Worm (Caenorhabditis elegans) whole organism, early embryonic: Measurements from ENCODE around the gene nspd-9.
"Not testable (repeated sequence)": the region's sequence is repeated elsewhere in the genome, so short reads cannot be mapped to it uniquely, and the experiment has no call there.

Experiments used
- B0310.2 ChIP-seq: sonication (generic microtip); optimal IDR thresholded peaks from 2 replicates; lab custom pipeline; 2016; ENCODE audit warnings: mild to moderate bottlenecking, missing genetic modification characterization, missing compliant biosample characterization
- F13C5.2 ChIP-seq: sonication (generic microtip); optimal IDR thresholded peaks from 2 replicates; lab custom pipeline; 2017; ENCODE audit warnings: mild to moderate bottlenecking, missing genetic modification characterization, inconsistent platforms, missing compliant biosample characterization
- aly-1 ChIP-seq: sonication (generic microtip); optimal IDR thresholded peaks from 2 replicates; lab custom pipeline; 2016; ENCODE audit warnings: missing genetic modification characterization, missing compliant biosample characterization
- ama-1 ChIP-seq: fragments of 150-350 bp; optimal IDR thresholded peaks from 2 replicates; lab custom pipeline; 2014
- ceh-13 ChIP-seq: fragments of 200-800 bp; sonication (Bioruptor generic); optimal IDR thresholded peaks from 2 replicates; lab custom pipeline; 2018; ENCODE audit warnings: mild to moderate bottlenecking, missing genetic modification characterization, missing compliant biosample characterization
- ceh-36 ChIP-seq: sonication (generic microtip); optimal IDR thresholded peaks from 2 replicates; lab custom pipeline; 2016; ENCODE audit warnings: missing genetic modification characterization, inconsistent platforms, missing compliant biosample characterization
- ets-7 ChIP-seq: sonication (generic microtip); optimal IDR thresholded peaks from 2 replicates; lab custom pipeline; 2016; ENCODE audit warnings: missing genotype, missing genetic modification characterization, missing compliant biosample characterization
- flt-1 ChIP-seq: fragments of 200-800 bp; sonication (Bioruptor generic); IDR thresholded peaks from 2 replicates; pipeline ENCODE4 v1.3.6; 2022; ENCODE audit warnings: missing genetic modification characterization, missing compliant biosample characterization
- hmbx-1 ChIP-seq: sonication (generic microtip); optimal IDR thresholded peaks from 2 replicates; lab custom pipeline; 2016; ENCODE audit warnings: mild to moderate bottlenecking, missing genetic modification characterization, missing compliant biosample characterization
- hmg-4 ChIP-seq: fragments of 200-800 bp; sonication (Bioruptor generic); optimal IDR thresholded peaks from 2 replicates; lab custom pipeline; 2018; ENCODE audit warnings: mild to moderate bottlenecking, missing genetic modification characterization, missing compliant biosample characterization
- hnd-1 ChIP-seq: sonication (generic microtip); optimal IDR thresholded peaks from 2 replicates; lab custom pipeline; 2016; ENCODE audit warnings: missing genetic modification characterization, missing compliant biosample characterization
- pes-1 ChIP-seq: fragments of 200-800 bp; sonication (Bioruptor generic); IDR thresholded peaks from 2 replicates; pipeline ENCODE4 v1.3.6; 2022; ENCODE audit warnings: missing genetic modification reagents, missing genetic modification characterization, missing compliant biosample characterization
- scrt-1 ChIP-seq: fragments of 200-800 bp; sonication (Bioruptor generic); IDR thresholded peaks from 2 replicates; pipeline ENCODE4 v1.3.6; 2022; ENCODE audit warnings: missing genetic modification characterization, missing compliant biosample characterization
- sea-1 ChIP-seq: fragments of 200-800 bp; sonication (Bioruptor generic); conservative IDR thresholded peaks from 2 replicates; pipeline ENCODE4 v1.3.6; 2022; ENCODE audit warnings: missing genetic modification characterization, missing compliant biosample characterization
- tbx-11 ChIP-seq: fragments of 200-800 bp; sonication (Bioruptor generic); IDR thresholded peaks from 2 replicates; pipeline ENCODE4 v1.3.6; 2022; ENCODE audit warnings: missing genetic modification characterization, missing compliant biosample characterization
- tbx-37 ChIP-seq: fragments of 200-800 bp; sonication (Bioruptor generic); conservative IDR thresholded peaks from 2 replicates; pipeline ENCODE4 v1.3.6; 2022; ENCODE audit warnings: missing genetic modification reagents, missing genetic modification characterization, missing compliant biosample characterization
- tra-4 ChIP-seq: sonication (generic microtip); optimal IDR thresholded peaks from 2 replicates; lab custom pipeline; 2017; ENCODE audit warnings: missing genetic modification characterization, missing compliant biosample characterization

The nspd-9 gene

ce11 chrIII:4802707-4803106 lies 27.4 kb downstream of the nspd-9 start, which contains the start of gene metl-5:
metl-5 (plus strand) TSS chrIII:4803007.
- TF ChIP-seq F13C5.2 (tag; lab: Kevin White, UChicago) (no peak), ceh-13 (GFP tag; lab: Kevin White, UChicago) (no peak), sea-1 (GFP tag; lab: Robert Waterston, UW) (no peak), ets-7 (no peak), ama-1 (no peak), hmbx-1 (tag; lab: Kevin White, UChicago) (no peak)

DNA sequence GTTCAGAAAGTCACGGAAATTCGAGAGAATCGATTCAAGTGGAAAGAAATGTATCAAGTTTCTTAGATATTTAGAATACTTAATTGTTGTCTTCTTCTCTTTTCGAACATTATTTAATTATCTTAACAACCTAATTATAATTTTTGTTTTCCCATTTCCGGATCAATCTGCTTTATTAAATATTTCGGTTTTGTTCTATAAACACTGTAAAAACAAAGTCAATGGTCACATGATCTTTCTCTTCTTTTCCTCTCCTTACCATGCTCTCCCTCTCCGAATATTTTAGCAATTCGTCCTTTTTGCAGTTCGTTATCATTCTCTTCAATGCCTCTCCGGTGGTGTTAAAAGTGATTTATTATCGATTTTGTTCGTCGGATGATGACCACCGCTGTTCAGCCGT lies 33.6 kb downstream of the nspd-9 start, which contains the start of gene tag-325:
TSS of gene tag-325 (plus strand) at position 301 of the 400 bp plus-strand sequence.
- TF ChIP-seq hnd-1 (tag; lab: Kevin White, UChicago) (no peak), hmbx-1 (tag; lab: Kevin White, UChicago) (no peak), tra-4 (tag; lab: Kevin White, UChicago) (no peak)

- TF ChIP-seq hmbx-1 (tag; lab: Kevin White, UChicago) (no peak), tbx-37 (no peak), ama-1 (no peak), tbx-11 (GFP tag; lab: Robert Waterston, UW) (no peak), ets-7 (no peak), hmg-4 (GFP tag; lab: Kevin White, UChicago) (peak; percentile 29)
Measured at ce11 chrIII:4796039-4796438, 34.1 kb downstream of the nspd-9 start.

DNA sequence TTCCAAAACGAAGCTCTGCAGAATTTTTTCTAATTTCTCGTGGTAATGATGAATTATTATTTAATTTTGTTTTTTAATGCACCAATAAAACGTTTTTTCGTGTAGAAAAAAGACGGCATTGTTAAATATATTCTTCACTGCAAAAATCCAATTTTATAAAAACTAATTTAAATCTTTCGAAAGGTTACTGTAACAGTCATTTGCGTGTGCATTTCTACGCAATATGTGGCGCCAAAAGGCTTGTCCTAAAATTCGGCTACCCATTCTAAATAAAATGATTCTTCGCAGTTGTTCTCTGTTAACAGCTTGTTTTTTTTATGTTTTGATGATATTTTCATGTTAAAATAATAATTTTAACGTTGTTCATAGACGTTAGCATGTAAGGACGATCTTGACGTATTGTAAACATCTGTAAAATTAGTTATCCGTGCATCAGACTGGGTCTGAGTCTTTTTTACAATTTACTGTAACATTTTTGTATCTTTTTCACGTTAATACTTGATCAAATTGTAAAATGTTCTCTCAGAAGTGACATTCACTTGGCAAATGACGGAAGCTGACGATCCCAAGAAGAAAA lies 37.5 kb downstream of the nspd-9 start, which contains the start of gene mip-1:
TSS of gene mip-1 (plus strand) at position 527 of the 577 bp plus-strand sequence.
- no peak for TF ChIP-seq ceh-36 (tag; lab: Kevin White, UChicago)
- no peak for TF ChIP-seq tra-4 (tag; lab: Kevin White, UChicago)
- no peak for TF ChIP-seq B0310.2
- TF ChIP-seq hmg-4 (GFP tag; lab: Kevin White, UChicago) = no peak
- TF ChIP-seq aly-1 (tag; lab: Kevin White, UChicago) = no peak
- TF ChIP-seq pes-1 = no peak
- no peak for TF ChIP-seq ama-1
- no peak for TF ChIP-seq flt-1 (GFP tag; lab: Robert Waterston, UW)
- TF ChIP-seq ceh-13 (GFP tag; lab: Kevin White, UChicago) = no peak
- no peak for TF ChIP-seq ets-7

DNA sequence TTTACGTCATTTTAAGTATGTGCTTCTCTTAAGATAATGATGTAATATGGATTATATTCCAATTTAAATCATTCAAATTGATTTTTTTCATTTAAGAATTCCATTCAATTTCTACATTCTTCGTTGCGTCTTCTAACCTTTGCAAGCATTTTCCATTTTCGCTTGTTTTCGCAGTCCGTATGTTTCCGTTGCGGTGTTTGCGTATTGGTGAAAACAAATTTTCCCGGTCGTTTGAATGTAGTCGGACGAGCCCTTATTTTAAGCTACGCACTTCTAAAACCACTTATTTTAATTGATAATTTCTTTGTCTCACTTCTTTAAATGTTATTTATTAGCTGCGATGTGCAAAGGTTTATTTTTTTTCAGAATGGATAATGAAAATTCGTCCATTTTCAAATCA lies 44.4 kb downstream of the nspd-9 start, which contains the start of gene mel-28:
TSS of gene mel-28 (plus strand) at position 367 of the 400 bp plus-strand sequence.
- TF ChIP-seq ama-1 = no peak
- TF ChIP-seq F13C5.2 (tag; lab: Kevin White, UChicago) = no peak
- TF ChIP-seq tbx-37 = no peak
- no peak for TF ChIP-seq flt-1 (GFP tag; lab: Robert Waterston, UW)
- no peak for TF ChIP-seq tbx-11 (GFP tag; lab: Robert Waterston, UW)
- TF ChIP-seq scrt-1 (GFP tag; lab: Robert Waterston, UW) = no peak
- no peak for TF ChIP-seq hmbx-1 (tag; lab: Kevin White, UChicago)
- TF ChIP-seq aly-1 (tag; lab: Kevin White, UChicago) = no peak
- TF ChIP-seq hmg-4 (GFP tag; lab: Kevin White, UChicago) = no peak
- TF ChIP-seq ets-7 = no peak
- TF ChIP-seq pes-1 = no peak
- TF ChIP-seq B0310.2 = no peak
- no peak for TF ChIP-seq ceh-36 (tag; lab: Kevin White, UChicago)
- no peak for TF ChIP-seq ceh-13 (GFP tag; lab: Kevin White, UChicago)
- TF ChIP-seq sea-1 (GFP tag; lab: Robert Waterston, UW) = no peak
- TF ChIP-seq tra-4 (tag; lab: Kevin White, UChicago) = no peak
- TF ChIP-seq hnd-1 (tag; lab: Kevin White, UChicago) = no peak

DNA sequence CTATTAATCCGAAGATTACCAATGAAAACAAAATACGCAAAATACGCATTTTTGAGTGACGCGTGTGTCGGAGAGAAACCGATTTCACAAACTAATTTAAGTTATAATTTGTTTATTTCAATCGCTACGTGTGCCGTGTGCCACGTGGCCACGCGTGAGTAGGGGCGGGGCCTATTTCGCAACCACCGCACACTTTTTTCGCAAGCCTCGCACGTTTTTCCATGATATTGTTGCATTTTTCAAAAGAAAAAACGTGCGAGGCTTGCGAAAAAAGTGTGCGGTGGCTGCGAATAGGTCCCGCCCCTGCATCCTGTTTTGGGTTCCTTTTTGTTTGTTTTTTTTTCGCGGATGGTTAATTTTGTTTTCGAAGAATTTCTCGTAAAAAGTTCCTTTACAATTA lies 45.0 kb downstream of the nspd-9 start, which contains the start of gene enu-3.2:
TSS of gene enu-3.2 (minus strand) at position 105 of the 400 bp plus-strand sequence.
- not testable (repeated sequence) for TF ChIP-seq ets-7; tbx-11 (GFP tag; lab: Robert Waterston, UW); aly-1 (tag; lab: Kevin White, UChicago)

DNA sequence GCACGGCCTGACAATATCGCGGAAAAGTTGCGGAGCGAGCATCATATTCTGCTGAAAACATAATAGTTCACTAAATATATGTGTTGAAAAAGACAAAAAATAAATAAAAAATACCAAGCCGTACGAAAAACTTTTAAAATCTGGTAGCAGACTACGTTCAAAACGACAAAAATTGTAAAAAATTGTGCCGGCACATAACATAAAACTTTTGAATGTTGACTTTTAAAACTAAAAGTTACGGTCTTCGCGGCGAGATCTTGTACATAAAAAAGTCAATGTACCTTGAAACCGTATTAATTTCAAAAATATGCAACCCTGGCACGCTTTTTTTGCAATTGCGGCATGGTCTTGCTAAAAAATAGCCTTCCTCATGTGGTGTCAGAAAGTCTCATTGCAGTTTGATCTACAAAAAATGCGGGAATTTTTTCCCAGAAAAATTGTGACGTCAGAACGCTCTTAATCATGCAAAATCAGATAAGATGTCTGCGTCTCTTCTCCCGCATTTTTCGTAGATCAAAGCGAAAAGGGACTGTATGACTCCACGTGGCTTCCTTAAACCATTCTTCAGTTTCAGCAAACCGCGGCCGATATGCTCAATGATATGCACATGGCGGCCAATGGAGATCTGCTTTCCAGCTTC lies 48.0 kb downstream of the nspd-9 start, which contains the start of the genes gex-5 and C38D4.10:
TSS of gene gex-5 (minus strand) at position 51 of the 640 bp plus-strand sequence.
TSS of gene C38D4.10 (plus strand) at position 590 of the 640 bp plus-strand sequence.
- TF ChIP-seq F13C5.2 (tag; lab: Kevin White, UChicago); scrt-1 (GFP tag; lab: Robert Waterston, UW); B0310.2: not testable (repeated sequence)
